Fruit fly (Drosophila melanogaster) whole organism, pupa: ENCODE measurements around the gene CG15172.

Experiments used
- CG12605 ChIP-seq: fragments of 200-800 bp; sonication (Bioruptor generic); IDR thresholded peaks from 2 replicates; pipeline ENCODE4 v1.3.6; 2022; ENCODE audit warnings: missing biosample characterization, missing genetic modification characterization
- CG32121 ChIP-seq: fragments of 200-800 bp; sonication (Bioruptor generic); IDR thresholded peaks from 2 replicates; pipeline ENCODE4 v1.3.6; 2022; ENCODE audit warnings: missing biosample characterization, missing genetic modification characterization
- CG34367 ChIP-seq: fragments of 200-800 bp; sonication (Bioruptor generic); optimal IDR thresholded peaks from 2 replicates; lab custom pipeline; 2018; ENCODE audit warnings: missing biosample characterization, mild to moderate bottlenecking, missing genetic modification characterization
- EcR ChIP-seq: fragments of 200-800 bp; sonication (Bioruptor generic); optimal IDR thresholded peaks from 3 replicates; lab custom pipeline; 2019; ENCODE audit warnings: missing biosample characterization, missing genetic modification characterization, mild to moderate bottlenecking, moderate library complexity, missing genetic modification reagents
- Ets98B ChIP-seq: fragments of 200-800 bp; sonication (Bioruptor generic); IDR thresholded peaks from 2 replicates; pipeline ENCODE4 v1.3.6; 2022; ENCODE audit warnings: missing biosample characterization, missing genetic modification characterization
- Pif1B ChIP-seq: fragments of 200-800 bp; sonication (Bioruptor generic); optimal IDR thresholded peaks from 3 replicates; lab custom pipeline; 2016; ENCODE audit warnings: missing biosample characterization, missing genetic modification characterization

DNA sequence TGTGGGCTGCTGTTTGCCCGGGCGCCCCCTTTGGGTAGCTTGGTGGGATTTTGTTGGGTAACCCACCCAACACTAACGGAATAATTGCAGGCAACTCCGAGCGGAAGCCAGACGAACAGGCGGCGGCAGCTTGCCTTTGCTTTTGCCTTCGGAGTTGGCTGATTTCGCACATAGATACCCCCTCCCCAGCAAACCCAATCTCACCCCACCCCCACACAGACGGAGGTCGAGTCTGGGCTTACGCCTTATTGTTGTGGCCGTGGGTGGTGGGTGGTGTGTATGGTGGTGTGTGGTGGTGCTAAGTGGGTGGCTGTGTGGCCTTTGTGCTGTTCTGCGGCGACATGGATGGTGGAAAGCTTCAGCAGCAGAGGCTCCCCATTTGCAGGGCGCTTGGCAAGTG is 6.6 kb upstream of the CG15172 start:
- TF ChIP-seq CG32121 (no peak), CG12605 (GFP tag; lab: Robert Waterston, UW) (no peak), CG34367 (tag; lab: Kevin White, UChicago) (no peak), Ets98B (GFP tag; lab: Robert Waterston, UW) (no peak), EcR (no peak), Pif1B (no peak)
